Fruit fly (Drosophila melanogaster) Kc167 (cell line): ENCODE results near the gene Chd64.

Source experiments
- Myc ChIP-seq: fragments of >200 bp; optimal IDR thresholded peaks from 2 replicates; lab custom pipeline; 2017; ENCODE audit warnings: missing external identifiers
- Sin3A ChIP-seq: fragments of >200 bp; optimal IDR thresholded peaks from 2 replicates; lab custom pipeline; 2018; ENCODE audit warnings: missing external identifiers
- h ChIP-seq: fragments of >200 bp; optimal IDR thresholded peaks from 3 replicates; lab custom pipeline; 2018; ENCODE audit warnings: missing external identifiers
- insv ChIP-seq: fragments of >200 bp; optimal IDR thresholded peaks from 3 replicates; lab custom pipeline; 2018; ENCODE audit warnings: missing external identifiers
- psq ChIP-seq: fragments of >200 bp; optimal IDR thresholded peaks from 2 replicates; lab custom pipeline; 2017; ENCODE audit warnings: missing external identifiers
- ttk ChIP-seq: sonication (Bioruptor generic); optimal IDR thresholded peaks from 2 replicates; lab custom pipeline; 2017; ENCODE audit warnings: missing external identifiers

The Chd64 gene

DNA sequence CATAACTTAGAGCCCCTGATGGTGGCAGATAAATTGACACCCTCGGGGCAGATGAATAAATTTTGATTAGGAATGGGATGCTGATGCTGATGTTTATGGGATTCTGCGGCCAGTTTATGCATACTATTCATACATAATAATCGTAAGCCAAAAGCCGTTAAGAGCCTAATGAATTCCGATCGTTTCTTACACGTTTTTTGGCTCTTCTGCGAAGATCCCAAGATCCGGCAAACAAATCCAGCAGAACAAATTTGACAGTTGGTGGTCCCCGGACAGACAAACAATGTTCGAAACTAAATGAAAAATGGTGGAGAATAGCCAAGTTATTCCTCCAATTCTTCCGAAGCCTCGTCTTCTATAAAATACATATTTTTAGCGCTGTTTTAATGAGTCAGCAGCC, 4.7 kb downstream of the Chd64 start:
- no peak for TF ChIP-seq ttk
- TF ChIP-seq Sin3A (lab: Kevin White, UChicago) = no peak
- TF ChIP-seq Myc (lab: Kevin White, UChicago) = no peak
- no peak for TF ChIP-seq psq
- no peak for TF ChIP-seq insv (lab: Kevin White, UChicago)
- no peak for TF ChIP-seq h (lab: Kevin White, UChicago)

- no peak for TF ChIP-seq ttk
- no peak for TF ChIP-seq Sin3A (lab: Kevin White, UChicago)
- no peak for TF ChIP-seq psq
- no peak for TF ChIP-seq insv (lab: Kevin White, UChicago)
- no peak for TF ChIP-seq h (lab: Kevin White, UChicago)
- no peak for TF ChIP-seq Myc (lab: Kevin White, UChicago)
These were observed 5.5 kb downstream of the Chd64 start for dm6 chr3L:4116490-4117367.

- TF ChIP-seq insv (lab: Kevin White, UChicago) (no peak), Myc (lab: Kevin White, UChicago) (no peak), Sin3A (lab: Kevin White, UChicago) (no peak), psq (no peak), ttk (no peak), h (lab: Kevin White, UChicago) (no peak)
These were observed 6.5 kb downstream of the Chd64 start for dm6 chr3L:4115701-4116100.

DNA sequence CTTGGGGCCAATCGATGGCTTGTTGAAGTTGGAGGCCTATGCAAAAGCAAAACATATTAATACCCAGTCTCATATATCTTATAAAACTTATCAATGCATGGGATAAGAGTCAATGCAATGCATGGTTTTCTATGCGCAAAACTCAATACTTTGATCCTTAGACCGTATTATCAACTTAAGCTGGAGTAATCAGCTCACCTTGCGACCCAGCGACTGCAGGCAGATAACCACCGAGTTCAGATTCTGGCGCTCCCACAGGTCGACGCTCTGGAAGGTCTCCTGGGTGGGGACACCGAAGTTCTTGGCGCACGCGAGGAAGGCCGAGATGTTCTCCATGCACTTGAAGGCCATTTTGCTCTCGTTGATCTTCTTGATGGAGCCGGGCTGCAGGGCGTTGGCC, 7.1 kb downstream of the Chd64 start:
- no peak for TF ChIP-seq Sin3A (lab: Kevin White, UChicago)
- TF ChIP-seq h (lab: Kevin White, UChicago) = no peak
- no peak for TF ChIP-seq ttk
- no peak for TF ChIP-seq Myc (lab: Kevin White, UChicago)
- no peak for TF ChIP-seq insv (lab: Kevin White, UChicago)
- TF ChIP-seq psq = no peak

DNA sequence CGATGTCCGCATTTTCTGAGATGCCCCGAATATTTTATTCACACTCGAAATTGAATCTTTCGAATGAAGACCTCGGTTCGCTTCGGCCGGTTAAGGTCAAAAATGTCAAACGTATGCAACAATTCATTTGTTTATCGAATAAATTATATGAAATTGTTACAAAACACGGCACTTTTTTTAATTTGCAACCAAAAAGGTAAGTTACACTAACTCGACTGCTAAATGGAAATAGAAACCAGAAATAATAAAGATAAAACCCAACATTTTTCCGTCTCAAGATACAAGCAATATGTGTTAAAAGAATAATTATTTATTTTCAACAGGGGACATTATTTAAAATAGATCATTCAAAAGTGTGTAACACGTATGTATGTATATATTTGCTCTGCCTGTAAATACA, 8.2 kb downstream of the Chd64 start:
- no peak for TF ChIP-seq Sin3A (lab: Kevin White, UChicago)
- TF ChIP-seq psq = no peak
- TF ChIP-seq insv (lab: Kevin White, UChicago) = no peak
- TF ChIP-seq ttk = no peak
- TF ChIP-seq h (lab: Kevin White, UChicago) = no peak
- TF ChIP-seq Myc (lab: Kevin White, UChicago) = no peak

dm6 chr3L:4110212-4110611, 12.0 kb downstream of the Chd64 start:
- no peak for TF ChIP-seq psq
- no peak for TF ChIP-seq insv (lab: Kevin White, UChicago)
- TF ChIP-seq Sin3A (lab: Kevin White, UChicago) = no peak
- no peak for TF ChIP-seq Myc (lab: Kevin White, UChicago)
- no peak for TF ChIP-seq ttk
- TF ChIP-seq h (lab: Kevin White, UChicago) = no peak

dm6 chr3L:4108844-4109494, 13.2 kb downstream of the Chd64 start:
- TF ChIP-seq h (lab: Kevin White, UChicago) = no peak
- no peak for TF ChIP-seq ttk
- TF ChIP-seq psq = no peak
- TF ChIP-seq insv (lab: Kevin White, UChicago) = no peak

dm6 chr3L:4108072-4108843, 13.9 kb downstream of the Chd64 start, which contains the start of gene Ack:
Gene Ack (plus strand): TSS chr3L:4108186.
- no peak for TF ChIP-seq Myc (lab: Kevin White, UChicago)
- no peak for TF ChIP-seq Sin3A (lab: Kevin White, UChicago)

DNA sequence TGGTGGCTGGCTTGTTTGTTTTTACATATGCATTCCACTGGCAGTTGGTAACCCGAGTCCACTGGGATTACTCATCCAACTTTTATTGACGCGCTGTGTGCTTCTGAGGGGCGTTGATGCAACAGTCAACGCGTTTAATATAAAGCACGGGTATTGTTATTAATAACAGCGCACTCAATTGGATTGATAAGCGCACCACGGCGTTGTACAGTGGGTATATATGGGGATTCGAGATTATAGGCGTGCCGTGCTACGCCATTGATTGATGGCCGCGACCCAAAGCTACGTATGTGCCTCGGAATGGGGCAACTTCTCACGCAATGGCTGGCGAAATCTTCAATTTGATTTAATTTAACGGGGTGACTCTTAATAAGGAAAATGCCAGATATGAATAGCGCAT, 15.1 kb downstream of the Chd64 start:
- no peak for TF ChIP-seq Myc (lab: Kevin White, UChicago)
- no peak for TF ChIP-seq Sin3A (lab: Kevin White, UChicago)
- TF ChIP-seq h (lab: Kevin White, UChicago) = no peak
- no peak for TF ChIP-seq insv (lab: Kevin White, UChicago)
- no peak for TF ChIP-seq psq
- TF ChIP-seq ttk = no peak

dm6 chr3L:4103258-4104247, 18.6 kb downstream of the Chd64 start, which contains the start of gene Fit1:
Gene Fit1 (plus strand): TSS chr3L:4103564.
- peak; percentile 94 for TF ChIP-seq psq
- no peak for TF ChIP-seq ttk
